Worm (Caenorhabditis elegans): ENCODE measurements around the gene W06G6.10.

DNA sequence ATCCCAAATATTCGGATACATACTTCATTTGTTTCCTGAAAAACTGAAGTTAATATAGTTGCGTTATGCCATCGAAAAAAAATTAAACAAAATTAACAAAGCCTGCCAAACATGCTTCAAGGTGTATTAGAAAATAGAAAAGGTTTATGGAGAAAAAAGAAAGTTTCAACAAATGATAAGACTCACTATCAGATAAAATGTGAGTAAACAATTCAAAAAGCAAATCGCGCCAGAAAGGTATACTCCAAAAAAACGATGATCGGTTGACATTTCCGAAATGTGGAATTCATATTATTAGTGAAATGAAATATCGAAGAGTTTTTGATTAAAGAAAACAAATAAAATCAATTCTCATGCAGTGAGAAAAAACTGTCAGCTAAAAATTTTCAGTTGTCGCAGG is 26.1 kb downstream of the W06G6.10 start, which contains the start of gene Y70C5A.3:
- TF ChIP-seq ceh-83 (GFP tag; optimal IDR thresholded peaks at IDR 0.05) (no peak), unc-120 (tag; optimal IDR thresholded peaks at IDR 0.05; ENCODE audit: poor library complexity, severe bottlenecking) (no peak), nhr-12 (tag; optimal IDR thresholded peaks at IDR 0.05) (no peak), elt-1 (tag; optimal IDR thresholded peaks at IDR 0.05; ENCODE audit: borderline replicate concordance, insufficient read depth) (no peak), unc-39 (tag; optimal IDR thresholded peaks at IDR 0.05) (no peak), mep-1 (tag; optimal IDR thresholded peaks at IDR 0.05) (no peak), mab-5 (tag; optimal IDR thresholded peaks at IDR 0.05) (no peak), lsy-2 (tag; optimal IDR thresholded peaks at IDR 0.05) (no peak), elt-3 (tag; optimal IDR thresholded peaks at IDR 0.05) (no peak), ztf-11 (tag; optimal IDR thresholded peaks at IDR 0.05) (no peak)
